Fruit fly (Drosophila melanogaster) whole organism, embryonic: ENCODE measurements around the gene CG15740.

Experiments used
- Adf1 ChIP-seq: fragments of 200-800 bp; sonication (Bioruptor generic); IDR thresholded peaks from 2 replicates; pipeline ENCODE4 v1.3.6; 2022; ENCODE audit warnings: missing biosample characterization, missing genetic modification characterization
- BEAF-32 ChIP-seq: fragments of 200-800 bp; sonication (Bioruptor generic); optimal IDR thresholded peaks from 3 replicates; lab custom pipeline; 2017; ENCODE audit warnings: missing biosample characterization, missing genetic modification characterization, mild to moderate bottlenecking, moderate library complexity, missing genetic modification reagents
- CG1024 ChIP-seq: fragments of 200-800 bp; sonication (Bioruptor generic); IDR thresholded peaks from 2 replicates; pipeline ENCODE4 v1.3.6; 2022; ENCODE audit warnings: missing biosample characterization, missing genetic modification characterization
- CG12769 ChIP-seq: fragments of 200-800 bp; sonication (Bioruptor generic); optimal IDR thresholded peaks from 2 replicates; lab custom pipeline; 2019; ENCODE audit warnings: missing biosample characterization, mild to moderate bottlenecking, missing genetic modification characterization, moderate library complexity
- CG14050 ChIP-seq: fragments of 200-800 bp; sonication (Bioruptor generic); IDR thresholded peaks from 3 replicates; pipeline ENCODE4 v1.3.6; 2022; ENCODE audit warnings: missing biosample characterization, missing genetic modification characterization
- CG14441 ChIP-seq: fragments of 200-800 bp; sonication (Bioruptor generic); IDR thresholded peaks from 2 replicates; pipeline ENCODE4 v1.3.6; 2022; ENCODE audit warnings: missing biosample characterization, missing genetic modification characterization
- CG14710 ChIP-seq: fragments of 200-800 bp; sonication (Bioruptor generic); optimal IDR thresholded peaks from 3 replicates; lab custom pipeline; 2019; ENCODE audit warnings: missing biosample characterization, mild to moderate bottlenecking, missing genetic modification characterization, moderate library complexity
- CG15514 ChIP-seq: fragments of 200-800 bp; sonication (Bioruptor generic); optimal IDR thresholded peaks from 3 replicates; lab custom pipeline; 2017; ENCODE audit warnings: missing biosample characterization, missing genetic modification characterization, mild to moderate bottlenecking, moderate library complexity, missing genetic modification reagents
- CG15601 ChIP-seq: fragments of 200-800 bp; sonication (Bioruptor generic); optimal IDR thresholded peaks from 3 replicates; lab custom pipeline; 2019; ENCODE audit warnings: missing biosample characterization, mild to moderate bottlenecking, missing genetic modification characterization, moderate library complexity
- CG17912 ChIP-seq: fragments of 200-800 bp; sonication (Bioruptor generic); optimal IDR thresholded peaks from 2 replicates; lab custom pipeline; 2018; ENCODE audit warnings: missing biosample characterization, mild to moderate bottlenecking, missing genetic modification characterization
- CG34224 ChIP-seq: fragments of 200-800 bp; sonication (Bioruptor generic); IDR thresholded peaks from 3 replicates; pipeline ENCODE4 v1.3.6; 2022; ENCODE audit warnings: missing biosample characterization, missing genetic modification characterization; ENCODE audit not compliant: partially characterized antibody
- CG34376 ChIP-seq: fragments of 200-800 bp; sonication (Bioruptor generic); optimal IDR thresholded peaks from 2 replicates; lab custom pipeline; 2018; ENCODE audit warnings: missing biosample characterization, mild to moderate bottlenecking, missing genetic modification characterization
- CG3726 ChIP-seq: fragments of 200-800 bp; sonication (Bioruptor generic); IDR thresholded peaks from 3 replicates; pipeline ENCODE4, ENCODE4 v1.3.6; 2022; ENCODE audit warnings: missing biosample characterization, missing genetic modification characterization
- CG43689 ChIP-seq: fragments of 200-800 bp; sonication (Bioruptor generic); IDR thresholded peaks from 2 replicates; pipeline ENCODE4 v1.3.6; 2022; ENCODE audit warnings: missing biosample characterization, missing genetic modification characterization
- CG4730 ChIP-seq: fragments of 200-800 bp; sonication (Bioruptor generic); IDR thresholded peaks from 2 replicates; pipeline ENCODE4 v1.3.6; 2022; ENCODE audit warnings: missing biosample characterization, missing genetic modification characterization
- CG6175 ChIP-seq: fragments of 200-800 bp; sonication (Bioruptor generic); IDR thresholded peaks from 3 replicates; pipeline ENCODE4 v1.3.6; 2022; ENCODE audit warnings: missing biosample characterization, missing genetic modification characterization
- CG6791 ChIP-seq: fragments of 200-800 bp; sonication (Bioruptor generic); IDR thresholded peaks from 3 replicates; pipeline ENCODE4 v1.3.6; 2022; ENCODE audit warnings: missing biosample characterization, missing genetic modification characterization; ENCODE audit not compliant: partially characterized antibody
- CG7839 ChIP-seq: fragments of 200-800 bp; sonication (Bioruptor generic); optimal IDR thresholded peaks from 3 replicates; lab custom pipeline; 2018; ENCODE audit warnings: missing biosample characterization, mild to moderate bottlenecking, missing genetic modification characterization, moderate library complexity
- CG7928 ChIP-seq: fragments of 200-800 bp; sonication (Bioruptor generic); optimal IDR thresholded peaks from 2 replicates; lab custom pipeline; 2017; ENCODE audit warnings: missing biosample characterization, mild to moderate bottlenecking, missing genetic modification characterization
- CG8281 ChIP-seq: fragments of 200-800 bp; sonication (Bioruptor generic); optimal IDR thresholded peaks from 2 replicates; lab custom pipeline; 2018; ENCODE audit warnings: missing biosample characterization, mild to moderate bottlenecking, missing genetic modification characterization, moderate library complexity
- CG9609 ChIP-seq: fragments of 200-800 bp; sonication (Bioruptor generic); optimal IDR thresholded peaks from 3 replicates; lab custom pipeline; 2016; ENCODE audit warnings: missing biosample characterization, missing genetic modification characterization
- D ChIP-seq, 2 experiments: fragments of 200-800 bp in 1 of 2; fragments of >200 bp in 1 of 2; sonication (Bioruptor generic) in 1 of 2; optimal IDR thresholded peaks; 2 replicates in 1 of 2; 3 replicates in 1 of 2; lab custom pipeline; 2017; ENCODE audit warnings: mild to moderate bottlenecking in 1 of 2, missing biosample characterization in 1 of 2, missing genetic modification characterization in 1 of 2, missing genetic modification reagents in 1 of 2
- Dip3 ChIP-seq: fragments of 200-800 bp; sonication (Bioruptor generic); optimal IDR thresholded peaks from 3 replicates; lab custom pipeline; 2016; ENCODE audit warnings: missing biosample characterization, missing genetic modification characterization
- Doc3 ChIP-seq: fragments of 200-800 bp; sonication (Bioruptor generic); IDR thresholded peaks from 3 replicates; pipeline ENCODE4 v1.3.6; 2022; ENCODE audit warnings: missing biosample characterization, missing genetic modification characterization; ENCODE audit not compliant: partially characterized antibody
- Hr39 ChIP-seq: fragments of >200 bp; optimal IDR thresholded peaks from 2 replicates; lab custom pipeline; 2017
- MESR4 ChIP-seq: fragments of 200-800 bp; sonication (Bioruptor generic); optimal IDR thresholded peaks from 2 replicates; lab custom pipeline; 2018; ENCODE audit warnings: missing biosample characterization, mild to moderate bottlenecking, missing genetic modification characterization, moderate library complexity
- Med ChIP-seq: fragments of 200-800 bp; sonication (Bioruptor generic); peaks from one replicate; lab custom pipeline; 2016; ENCODE audit warnings: missing biosample characterization, missing genetic modification characterization, mild to moderate bottlenecking, inconsistent platforms, moderate library complexity
- Neu2 ChIP-seq: fragments of 200-800 bp; sonication (Bioruptor generic); optimal IDR thresholded peaks from 3 replicates; lab custom pipeline; 2016; ENCODE audit warnings: missing biosample characterization, missing genetic modification characterization, borderline replicate concordance
- Nf-YB ChIP-seq: fragments of 200-800 bp; sonication (Bioruptor generic); optimal IDR thresholded peaks from 3 replicates; lab custom pipeline; 2019; ENCODE audit warnings: missing biosample characterization, mild to moderate bottlenecking, missing genetic modification characterization, moderate library complexity
- Pdp1 ChIP-seq, 2 experiments: fragments of 200-800 bp; sonication (Bioruptor generic); optimal IDR thresholded peaks; 3 replicates each; lab custom pipeline; 2016; ENCODE audit warnings: missing biosample characterization in 2 of 2, missing genetic modification characterization in 2 of 2, mild to moderate bottlenecking in 1 of 2, moderate library complexity in 1 of 2
- Rfx ChIP-seq: fragments of 200-800 bp; sonication (Bioruptor generic); IDR thresholded peaks from 2 replicates; pipeline ENCODE4 v1.3.6; 2022; ENCODE audit warnings: missing biosample characterization, missing genetic modification characterization
- Sox102F ChIP-seq: fragments of 200-800 bp; sonication (Bioruptor generic); optimal IDR thresholded peaks from 2 replicates; lab custom pipeline; 2018; ENCODE audit warnings: missing biosample characterization, mild to moderate bottlenecking, missing genetic modification characterization, moderate library complexity
- Xbp1 ChIP-seq: fragments of 200-800 bp; sonication (Bioruptor generic); optimal IDR thresholded peaks from 3 replicates; lab custom pipeline; 2016; ENCODE audit warnings: missing biosample characterization, mild to moderate bottlenecking, missing genetic modification characterization
- YL-1 ChIP-seq: fragments of 200-800 bp; sonication (Bioruptor generic); optimal IDR thresholded peaks from 3 replicates; lab custom pipeline; 2017; ENCODE audit warnings: missing biosample characterization, mild to moderate bottlenecking, missing genetic modification characterization
- cato ChIP-seq: fragments of 200-800 bp; sonication (Bioruptor generic); optimal IDR thresholded peaks from 2 replicates; lab custom pipeline; 2016; ENCODE audit warnings: missing biosample characterization, missing genetic modification characterization, borderline replicate concordance
- chm ChIP-seq: fragments of 200-800 bp; sonication (Bioruptor generic); IDR thresholded peaks from 2 replicates; pipeline ENCODE4 v1.3.6; 2022; ENCODE audit warnings: missing biosample characterization, missing genetic modification characterization
- da ChIP-seq: fragments of 200-800 bp; sonication (Bioruptor generic); optimal IDR thresholded peaks from 2 replicates; lab custom pipeline; 2016; ENCODE audit warnings: missing biosample characterization, missing genetic modification characterization
- danr ChIP-seq: fragments of 200-800 bp; sonication (Bioruptor generic); IDR thresholded peaks from 2 replicates; pipeline ENCODE4 v1.3.6; 2022; ENCODE audit warnings: missing biosample characterization, missing genetic modification characterization
- en ChIP-seq: fragments of 200-800 bp; sonication (Bioruptor generic); optimal IDR thresholded peaks from 2 replicates; lab custom pipeline; 2016; ENCODE audit warnings: missing biosample characterization, missing genetic modification characterization
- gce ChIP-seq: fragments of 200-800 bp; sonication (Bioruptor generic); IDR thresholded peaks from 3 replicates; pipeline ENCODE4 v1.3.6; 2022; ENCODE audit warnings: missing biosample characterization, missing genetic modification characterization
- insv ChIP-seq, 2 experiments: fragments of 200-800 bp; sonication (Bioruptor generic); optimal IDR thresholded peaks; 3 replicates each; lab custom pipeline; 2016 to 2018; ENCODE audit warnings: missing biosample characterization in 2 of 2, missing genetic modification characterization in 2 of 2
- maf-S ChIP-seq: fragments of 200-800 bp; sonication (Bioruptor generic); optimal IDR thresholded peaks from 2 replicates; lab custom pipeline; 2016; ENCODE audit warnings: missing biosample characterization, missing genetic modification characterization
- mld ChIP-seq: fragments of 200-800 bp; sonication (Bioruptor generic); IDR thresholded peaks from 3 replicates; pipeline ENCODE4 v1.3.6; 2022; ENCODE audit warnings: missing biosample characterization, missing genetic modification characterization; ENCODE audit not compliant: partially characterized antibody
- sd ChIP-seq: fragments of 200-800 bp; sonication (Bioruptor generic); optimal IDR thresholded peaks from 3 replicates; lab custom pipeline; 2018; ENCODE audit warnings: missing biosample characterization, mild to moderate bottlenecking, missing genetic modification characterization, moderate library complexity
- sim ChIP-seq: fragments of 200-800 bp; sonication (Bioruptor generic); IDR thresholded peaks from 2 replicates; pipeline ENCODE4 v1.3.6; 2022; ENCODE audit warnings: missing biosample characterization, missing genetic modification characterization
- ttk ChIP-seq: fragments of 200-800 bp; sonication (Bioruptor generic); IDR thresholded peaks from 2 replicates; pipeline ENCODE4 v2.1.2; 2022; ENCODE audit warnings: missing biosample characterization, missing genetic modification characterization
- wor ChIP-seq: fragments of 200-800 bp; sonication (Bioruptor generic); IDR thresholded peaks from 2 replicates; pipeline ENCODE4 v1.3.6; 2022; ENCODE audit warnings: missing biosample characterization, missing genetic modification characterization
- zen ChIP-seq: fragments of 200-800 bp; sonication (Bioruptor generic); optimal IDR thresholded peaks from 3 replicates; lab custom pipeline; 2018; ENCODE audit warnings: missing biosample characterization, mild to moderate bottlenecking, missing genetic modification characterization, moderate library complexity
- zf30C ChIP-seq: fragments of 200-800 bp; sonication (Bioruptor generic); optimal IDR thresholded peaks from 3 replicates; lab custom pipeline; 2018; ENCODE audit warnings: missing biosample characterization, mild to moderate bottlenecking, missing genetic modification characterization

Gene CG15740

dm6 chrX:11805066-11805766, 40.7 kb downstream of the CG15740 start (continued):
- TF ChIP-seq Xbp1 (GFP tag; lab: Kevin White, UChicago), result peak; percentile 98
- TF ChIP-seq wor, result no peak
- TF ChIP-seq maf-S (GFP tag; lab: Kevin White, UChicago), result no peak
- TF ChIP-seq CG7928, result no peak
- TF ChIP-seq Doc3 (GFP tag; lab: Robert Waterston, UW), result no peak
- TF ChIP-seq CG6175, result peak; percentile 9; the same call in 1 of the 3 replicates
- TF ChIP-seq Neu2 (GFP tag; lab: Kevin White, UChicago), result no peak
- no peak for TF ChIP-seq zen
- peak; percentile 56 for TF ChIP-seq Med (GFP tag; lab: Kevin White, UChicago)
- no peak for TF ChIP-seq CG4730 (GFP tag; lab: Robert Waterston, UW)
- TF ChIP-seq ttk (GFP tag; lab: Robert Waterston, UW), result no peak
- no peak for TF ChIP-seq CG43689 (GFP tag; lab: Robert Waterston, UW)
- peak; percentile 64 for TF ChIP-seq CG34224 (GFP tag; lab: Robert Waterston, UW)
- no peak for TF ChIP-seq CG14050 (GFP tag; lab: Robert Waterston, UW)
- no peak for TF ChIP-seq insv (GFP tag; optimal IDR thresholded peaks at IDR 0.05; lab: Kevin White, UChicago)
- TF ChIP-seq CG15601 (tag; lab: Kevin White, UChicago), result no peak
- no peak for TF ChIP-seq Hr39 (lab: Kevin White, UChicago)
- TF ChIP-seq YL-1 (GFP tag; lab: Kevin White, UChicago), result peak; percentile 29
- TF ChIP-seq Rfx, result no peak
- no peak for TF ChIP-seq gce
- TF ChIP-seq cato, result no peak
- no peak for TF ChIP-seq CG14441 (GFP tag; lab: Robert Waterston, UW)
- TF ChIP-seq Adf1 (GFP tag; lab: Robert Waterston, UW), result peak; percentile 79
- TF ChIP-seq D (optimal IDR thresholded peaks at IDR 0.05; lab: Kevin White, UChicago), result no peak
- no peak for TF ChIP-seq D (GFP tag; optimal IDR thresholded peaks at IDR 0.05; lab: Kevin White, UChicago)
- TF ChIP-seq CG9609 (GFP tag; lab: Kevin White, UChicago), result no peak
- peak; percentile 38 for TF ChIP-seq zf30C
- TF ChIP-seq CG12769 (tag; lab: Kevin White, UChicago), result peak; percentile 13
- TF ChIP-seq MESR4 (GFP tag; lab: Kevin White, UChicago), result peak; percentile 1
- no peak for TF ChIP-seq da (GFP tag; lab: Kevin White, UChicago)
- no peak for TF ChIP-seq CG7839 (tag; lab: Kevin White, UChicago)
- TF ChIP-seq Pdp1 (GFP tag; optimal IDR thresholded peaks at IDR 0.05; lab: Kevin White, UChicago), result peak in 1 of 2 experiments; percentile 4
- no peak for TF ChIP-seq CG14710
- peak; percentile 35 for TF ChIP-seq CG15514 (GFP tag; lab: Kevin White, UChicago)
- TF ChIP-seq Dip3 (GFP tag; lab: Kevin White, UChicago), result no peak
- no peak for TF ChIP-seq en (GFP tag; lab: Kevin White, UChicago)
- no peak for TF ChIP-seq CG34376 (GFP tag; lab: Kevin White, UChicago)
- TF ChIP-seq Nf-YB (GFP tag; lab: Kevin White, UChicago), result peak; percentile 71
- no peak for TF ChIP-seq Sox102F
- no peak for TF ChIP-seq CG3726 (GFP tag; lab: Robert Waterston, UW)
- no peak for TF ChIP-seq CG8281 (tag; lab: Kevin White, UChicago)
- TF ChIP-seq CG1024, result no peak
- no peak for TF ChIP-seq danr (GFP tag; lab: Robert Waterston, UW)
- TF ChIP-seq CG17912 (GFP tag; lab: Kevin White, UChicago), result no peak
- no peak for TF ChIP-seq mld
- TF ChIP-seq sd, result peak; percentile 23
- TF ChIP-seq sim (GFP tag; lab: Robert Waterston, UW), result no peak
- no peak for TF ChIP-seq CG6791 (GFP tag; lab: Robert Waterston, UW)
- TF ChIP-seq BEAF-32, result no peak
- no peak for TF ChIP-seq chm
